Worm (Caenorhabditis elegans): ENCODE measurements around the gene ragc-1.

DNA sequence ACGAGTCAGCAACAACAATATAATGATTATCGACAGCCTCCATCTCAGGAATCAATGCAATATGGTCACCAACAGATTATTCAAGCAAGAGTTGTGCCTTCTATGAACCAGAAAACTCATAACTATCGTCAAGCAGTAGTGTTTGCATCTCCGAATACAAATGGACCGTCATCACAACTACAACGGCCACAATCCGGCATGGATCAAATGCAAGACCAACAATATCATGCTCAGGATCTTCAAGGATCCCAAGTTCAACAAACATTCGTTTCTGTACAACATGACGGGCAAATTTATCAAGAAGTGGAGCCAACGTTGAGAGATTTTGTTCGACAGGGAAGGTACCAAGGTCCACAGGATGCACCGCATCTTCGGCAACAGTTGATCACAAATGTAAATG, 7.7 kb downstream of the ragc-1 start:
- TF ChIP-seq dpl-1 (GFP tag; optimal IDR thresholded peaks at IDR 0.05) = no peak
- TF ChIP-seq K12H6.12 (tag; optimal IDR thresholded peaks at IDR 0.05) = no peak
- TF ChIP-seq K11D2.4 (GFP tag; IDR thresholded peaks at IDR 0.05) = no peak
- TF ChIP-seq nfya-2 (GFP tag; IDR thresholded peaks at IDR 0.05) = no peak
- TF ChIP-seq F23B12.7 (tag; optimal IDR thresholded peaks at IDR 0.05; ENCODE audit: insufficient read depth) = no peak
- no peak for TF ChIP-seq egl-44 (GFP tag; IDR thresholded peaks at IDR 0.05)
- TF ChIP-seq fkh-3 (tag; optimal IDR thresholded peaks at IDR 0.05) = no peak
- TF ChIP-seq B0035.1 (tag; optimal IDR thresholded peaks at IDR 0.05) = no peak
- TF ChIP-seq F33H1.4 (GFP tag; IDR thresholded peaks at IDR 0.05) = no peak
- TF ChIP-seq snpc-4 (GFP tag; optimal IDR thresholded peaks at IDR 0.05) = no peak
- no peak for TF ChIP-seq snpc-4 (tag; optimal IDR thresholded peaks at IDR 0.05)
- TF ChIP-seq ama-1 (optimal IDR thresholded peaks at IDR 0.05) = no peak
- TF ChIP-seq ama-1 (GFP tag; optimal IDR thresholded peaks at IDR 0.05) = no peak
- no peak for TF ChIP-seq snpc-3.4 (tag; optimal IDR thresholded peaks at IDR 0.05)
